Worm (Caenorhabditis elegans): Measurements from ENCODE around the gene ran-3.

DNA sequence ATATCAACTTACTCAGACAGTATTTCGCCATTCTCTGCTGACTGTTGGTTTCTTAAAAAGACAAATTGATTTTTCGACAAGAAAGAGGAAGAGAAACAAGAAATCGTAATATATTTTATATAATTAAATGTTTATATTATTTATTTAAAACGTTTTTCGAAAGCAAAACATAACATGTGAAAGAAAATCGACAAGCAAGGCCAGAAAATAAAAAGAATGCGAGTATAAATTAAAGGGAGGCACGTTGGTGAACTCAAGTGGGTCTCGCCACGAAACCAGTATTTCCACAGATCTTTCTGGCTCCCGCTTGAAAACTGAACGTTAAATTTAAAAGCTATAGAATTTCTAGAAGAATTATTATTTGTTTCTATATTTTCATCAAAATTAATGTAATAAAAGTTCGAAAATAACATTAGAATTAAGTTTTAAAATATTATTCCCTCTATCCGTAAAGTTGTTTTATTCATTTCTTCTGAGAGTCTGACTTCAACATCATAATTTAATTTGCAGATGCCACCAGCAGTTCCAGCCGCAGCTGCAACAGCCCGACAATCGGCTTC is 41.6 kb downstream of the ran-3 start, which contains the start of the genes nst-1 and cct-4:
- TF ChIP-seq snpc-4 (tag; optimal IDR thresholded peaks at IDR 0.05) (no peak), nhr-12 (tag; optimal IDR thresholded peaks at IDR 0.05) (no peak), unc-39 (tag; optimal IDR thresholded peaks at IDR 0.05) (no peak), tbx-8 (GFP tag; optimal IDR thresholded peaks at IDR 0.05) (no peak), ces-1 (GFP tag; optimal IDR thresholded peaks at IDR 0.05) (peak; percentile 39), unc-120 (tag; optimal IDR thresholded peaks at IDR 0.05; ENCODE audit: poor library complexity, severe bottlenecking) (no peak), ham-2 (GFP tag; optimal IDR thresholded peaks at IDR 0.05) (no peak), blmp-1 (tag; optimal IDR thresholded peaks at IDR 0.05) (no peak), pha-4 (tag; optimal IDR thresholded peaks at IDR 0.05) (no peak)
